Fruit fly (Drosophila melanogaster) whole organism, prepupa: ENCODE results near the gene crim.

ENCODE experiments used
- Blimp-1 ChIP-seq: fragments of 200-800 bp; sonication (Bioruptor generic); optimal IDR thresholded peaks from 3 replicates; lab custom pipeline; 2017; ENCODE audit warnings: missing biosample characterization, missing genetic modification characterization, mild to moderate bottlenecking, moderate library complexity, missing genetic modification reagents
- CG10631 ChIP-seq: fragments of 200-800 bp; sonication (Bioruptor generic); optimal IDR thresholded peaks from 2 replicates; lab custom pipeline; 2016; ENCODE audit warnings: missing biosample characterization, missing genetic modification characterization
- CG11294 ChIP-seq: fragments of 200-800 bp; sonication (Bioruptor generic); IDR thresholded peaks from 2 replicates; pipeline ENCODE4 v1.3.6; 2022; ENCODE audit warnings: missing biosample characterization, missing genetic modification characterization
- CG11902 ChIP-seq: fragments of 200-800 bp; sonication (Bioruptor generic); optimal IDR thresholded peaks from 3 replicates; lab custom pipeline; 2016; ENCODE audit warnings: missing biosample characterization, missing genetic modification characterization
- CG15336 ChIP-seq: fragments of 200-800 bp; sonication (Bioruptor generic); IDR thresholded peaks from 2 replicates; pipeline ENCODE4 v1.3.6; 2022; ENCODE audit warnings: missing biosample characterization, missing genetic modification characterization
- CG1621 ChIP-seq: fragments of 200-800 bp; sonication (Bioruptor generic); optimal IDR thresholded peaks from 3 replicates; lab custom pipeline; 2018; ENCODE audit warnings: missing biosample characterization, mild to moderate bottlenecking, missing genetic modification characterization
- CG16779 ChIP-seq: fragments of 200-800 bp; sonication (Bioruptor generic); optimal IDR thresholded peaks from 3 replicates; lab custom pipeline; 2017; ENCODE audit warnings: missing biosample characterization, mild to moderate bottlenecking, missing genetic modification characterization
- CG3032 ChIP-seq: fragments of 200-800 bp; optimal IDR thresholded peaks from 2 replicates; lab custom pipeline; 2019; ENCODE audit warnings: missing biosample characterization, mild to moderate bottlenecking, missing genetic modification characterization, moderate library complexity
- CG31627 ChIP-seq: fragments of 200-800 bp; sonication (Bioruptor generic); optimal IDR thresholded peaks from 3 replicates; lab custom pipeline; 2016; ENCODE audit warnings: missing biosample characterization, missing genetic modification characterization
- CG32006 ChIP-seq: fragments of 200-800 bp; sonication (Bioruptor generic); optimal IDR thresholded peaks from 3 replicates; lab custom pipeline; 2017; ENCODE audit warnings: missing biosample characterization, mild to moderate bottlenecking, missing genetic modification characterization
- CG34406 ChIP-seq: fragments of 200-800 bp; sonication (Bioruptor generic); optimal IDR thresholded peaks from 3 replicates; lab custom pipeline; 2016; ENCODE audit warnings: missing biosample characterization, missing genetic modification characterization
- CG3919 ChIP-seq: fragments of 200-800 bp; sonication (Bioruptor generic); optimal IDR thresholded peaks from 3 replicates; lab custom pipeline; 2016; ENCODE audit warnings: missing biosample characterization, missing genetic modification characterization
- CG4318 ChIP-seq: fragments of 200-800 bp; sonication (Bioruptor generic); optimal IDR thresholded peaks from 3 replicates; lab custom pipeline; 2017; ENCODE audit warnings: missing biosample characterization, mild to moderate bottlenecking, missing genetic modification characterization
- CG6792 ChIP-seq: fragments of 200-800 bp; sonication (Bioruptor generic); optimal IDR thresholded peaks from 3 replicates; lab custom pipeline; 2016; ENCODE audit warnings: missing biosample characterization, missing genetic modification characterization
- CG6854 ChIP-seq: fragments of 200-800 bp; sonication (Bioruptor generic); optimal IDR thresholded peaks from 2 replicates; lab custom pipeline; 2017; ENCODE audit warnings: missing biosample characterization, mild to moderate bottlenecking, missing genetic modification characterization
- CG7368 ChIP-seq: fragments of 200-800 bp; sonication (Bioruptor generic); optimal IDR thresholded peaks from 3 replicates; lab custom pipeline; 2016; ENCODE audit warnings: missing biosample characterization, missing genetic modification characterization
- Eip75B ChIP-seq: fragments of 200-800 bp; sonication (Bioruptor generic); optimal IDR thresholded peaks from 3 replicates; lab custom pipeline; 2016; ENCODE audit warnings: missing biosample characterization, missing genetic modification characterization
- Eip93F ChIP-seq: fragments of 200-800 bp; sonication (Bioruptor generic); optimal IDR thresholded peaks from 2 replicates; lab custom pipeline; 2016; ENCODE audit warnings: missing biosample characterization, mild to moderate bottlenecking, missing genetic modification characterization
- Ets21C ChIP-seq: fragments of 200-800 bp; sonication (Bioruptor generic); optimal IDR thresholded peaks from 3 replicates; lab custom pipeline; 2016; ENCODE audit warnings: missing biosample characterization, missing genetic modification characterization
- Ets96B ChIP-seq: fragments of 200-800 bp; optimal IDR thresholded peaks from 2 replicates; lab custom pipeline; 2019; ENCODE audit warnings: missing biosample characterization, mild to moderate bottlenecking, missing genetic modification characterization, moderate library complexity
- Gug ChIP-seq: fragments of 200-800 bp; sonication (Bioruptor generic); IDR thresholded peaks from 2 replicates; pipeline ENCODE4 v1.3.6; 2022; ENCODE audit warnings: missing biosample characterization, missing genetic modification characterization
- Hr39 ChIP-seq: fragments of 200-800 bp; sonication (Bioruptor generic); optimal IDR thresholded peaks from 2 replicates; lab custom pipeline; 2016; ENCODE audit warnings: missing biosample characterization, missing genetic modification characterization
- Met ChIP-seq: fragments of 200-800 bp; sonication (Bioruptor generic); optimal IDR thresholded peaks from 3 replicates; lab custom pipeline; 2016; ENCODE audit warnings: missing biosample characterization, missing genetic modification characterization
- OdsH ChIP-seq: fragments of 200-800 bp; sonication (Bioruptor generic); optimal IDR thresholded peaks from 3 replicates; lab custom pipeline; 2016; ENCODE audit warnings: missing biosample characterization, missing genetic modification characterization
- Smox ChIP-seq: fragments of 200-800 bp; sonication (Bioruptor generic); optimal IDR thresholded peaks from 3 replicates; lab custom pipeline; 2016; ENCODE audit warnings: missing biosample characterization, missing genetic modification characterization
- Sox102F ChIP-seq: fragments of 200-800 bp; sonication (Bioruptor generic); optimal IDR thresholded peaks from 2 replicates; lab custom pipeline; 2016; ENCODE audit warnings: missing biosample characterization, mild to moderate bottlenecking, missing genetic modification characterization
- Sox14 ChIP-seq: fragments of 200-800 bp; sonication (Bioruptor generic); optimal IDR thresholded peaks from 3 replicates; lab custom pipeline; 2016; ENCODE audit warnings: missing biosample characterization, missing genetic modification characterization
- Sox15 ChIP-seq: fragments of 200-800 bp; sonication (Bioruptor generic); optimal IDR thresholded peaks from 3 replicates; lab custom pipeline; 2016; ENCODE audit warnings: missing biosample characterization, missing genetic modification characterization
- dac ChIP-seq: fragments of 200-800 bp; sonication (Bioruptor generic); optimal IDR thresholded peaks from 2 replicates; lab custom pipeline; 2017; ENCODE audit warnings: missing biosample characterization, mild to moderate bottlenecking, missing genetic modification characterization
- dsx ChIP-seq: fragments of 200-800 bp; optimal IDR thresholded peaks from 3 replicates; lab custom pipeline; 2019; ENCODE audit warnings: missing biosample characterization, mild to moderate bottlenecking, missing genetic modification characterization, moderate library complexity; ENCODE audit not compliant: poor library complexity, severe bottlenecking
- eg ChIP-seq: fragments of 200-800 bp; sonication (Bioruptor generic); IDR thresholded peaks from 3 replicates; pipeline ENCODE4 v1.3.6; 2022; ENCODE audit warnings: missing biosample characterization, missing genetic modification characterization
- esn ChIP-seq: fragments of 200-800 bp; sonication (Bioruptor generic); optimal IDR thresholded peaks from 2 replicates; lab custom pipeline; 2016; ENCODE audit warnings: missing biosample characterization, mild to moderate bottlenecking, missing genetic modification characterization, moderate library complexity
- fd59A ChIP-seq: fragments of 200-800 bp; sonication (Bioruptor generic); optimal IDR thresholded peaks from 2 replicates; lab custom pipeline; 2017; ENCODE audit warnings: missing biosample characterization, mild to moderate bottlenecking, missing genetic modification characterization, missing genetic modification reagents
- fd85E ChIP-seq: fragments of 200-800 bp; sonication (Bioruptor generic); optimal IDR thresholded peaks from 3 replicates; lab custom pipeline; 2016; ENCODE audit warnings: missing biosample characterization, missing genetic modification characterization
- fkh ChIP-seq: fragments of 200-800 bp; sonication (Bioruptor generic); optimal IDR thresholded peaks from 3 replicates; lab custom pipeline; 2017; ENCODE audit warnings: missing biosample characterization, mild to moderate bottlenecking, missing genetic modification characterization, moderate library complexity
- net ChIP-seq: fragments of 200-800 bp; sonication (Bioruptor generic); optimal IDR thresholded peaks from 3 replicates; lab custom pipeline; 2016; ENCODE audit warnings: missing biosample characterization, missing genetic modification characterization
- salr ChIP-seq, 2 experiments: fragments of 200-800 bp; sonication (Bioruptor generic); optimal IDR thresholded peaks; 3 replicates each; lab custom pipeline; 2016 to 2018; ENCODE audit warnings: missing biosample characterization in 2 of 2, missing genetic modification characterization in 2 of 2, mild to moderate bottlenecking in 1 of 2
- svp ChIP-seq: fragments of 200-800 bp; sonication (Bioruptor generic); peaks from one replicate; lab custom pipeline; 2016; ENCODE audit warnings: missing biosample characterization, missing genetic modification characterization
- vri ChIP-seq: fragments of 200-800 bp; sonication (Bioruptor generic); optimal IDR thresholded peaks from 3 replicates; lab custom pipeline; 2016; ENCODE audit warnings: missing biosample characterization, mild to moderate bottlenecking, missing genetic modification characterization

crim gene

dm6 chr3L:11680298-11680697, 30.9 kb downstream of the crim start, which contains the start of gene CG32085 (continued):
- TF ChIP-seq vri (GFP tag; lab: Kevin White, UChicago) (no peak), CG6792 (peak; percentile 6), eg (GFP tag; lab: Robert Waterston, UW) (peak; percentile 72; the same call in 2 of the 3 replicates), CG1621 (tag; lab: Kevin White, UChicago) (no peak), Ets96B (tag; lab: Kevin White, UChicago) (no peak), CG3032 (tag; lab: Kevin White, UChicago) (no peak), OdsH (GFP tag; lab: Kevin White, UChicago) (peak; percentile 18), CG3919 (GFP tag; lab: Kevin White, UChicago) (peak; percentile 61), CG10631 (no peak), CG6854 (GFP tag; lab: Kevin White, UChicago) (no peak), Sox15 (GFP tag; lab: Kevin White, UChicago) (no peak), Smox (GFP tag; lab: Kevin White, UChicago) (no peak), CG16779 (no peak), CG34406 (GFP tag; lab: Kevin White, UChicago) (no peak), dac (GFP tag; lab: Kevin White, UChicago) (no peak), Sox102F (GFP tag; lab: Kevin White, UChicago) (no peak), Eip93F (GFP tag; lab: Kevin White, UChicago) (no peak), CG11294 (GFP tag; lab: Robert Waterston, UW) (peak; percentile 62; the same call in 1 of the 2 replicates), CG31627 (no peak), salr (GFP tag; optimal IDR thresholded peaks at IDR 0.05; lab: Kevin White, UChicago) (no peak), Blimp-1 (GFP tag; lab: Kevin White, UChicago) (no peak), esn (GFP tag; lab: Kevin White, UChicago) (no peak), Sox14 (no peak), net (GFP tag; lab: Kevin White, UChicago) (peak; percentile 28), CG11902 (GFP tag; lab: Kevin White, UChicago) (no peak), CG15336 (no peak; the same call in 1 of the 2 replicates), fd59A (GFP tag; lab: Kevin White, UChicago) (no peak), CG32006 (GFP tag; lab: Kevin White, UChicago) (peak; percentile 37), Hr39 (GFP tag; lab: Kevin White, UChicago) (no peak)

dm6 chr3L:11678313-11678817, 32.8 kb downstream of the crim start:
- TF ChIP-seq CG7368 (GFP tag; lab: Kevin White, UChicago) (no peak), fkh (no peak), dsx (no peak), CG4318 (GFP tag; lab: Kevin White, UChicago) (no peak), svp (no peak), CG16779 (no peak), Ets21C (GFP tag; lab: Kevin White, UChicago) (no peak), Eip75B (GFP tag; lab: Kevin White, UChicago) (no peak), Met (GFP tag; lab: Kevin White, UChicago) (no peak), fd85E (GFP tag; lab: Kevin White, UChicago) (no peak), Gug (GFP tag; lab: Robert Waterston, UW) (no peak)
